Fruit fly (Drosophila melanogaster) whole organism, embryonic: Measurements from ENCODE around the gene CG31211.

Source experiments
- CG14050 ChIP-seq: fragments of 200-800 bp; sonication (Bioruptor generic); IDR thresholded peaks from 3 replicates; pipeline ENCODE4 v1.3.6; 2022; ENCODE audit warnings: missing biosample characterization, missing genetic modification characterization
- Deaf1 ChIP-seq: fragments of 200-800 bp; optimal IDR thresholded peaks from 3 replicates; lab custom pipeline; 2019; ENCODE audit warnings: missing biosample characterization, mild to moderate bottlenecking, missing genetic modification characterization, moderate library complexity
- kah ChIP-seq: fragments of 200-800 bp; sonication (Bioruptor generic); optimal IDR thresholded peaks from 2 replicates; lab custom pipeline; 2018; ENCODE audit warnings: missing biosample characterization, mild to moderate bottlenecking, missing genetic modification characterization
- salm ChIP-seq: fragments of 200-800 bp; sonication (Bioruptor generic); optimal IDR thresholded peaks from 2 replicates; lab custom pipeline; 2018; ENCODE audit warnings: missing biosample characterization, mild to moderate bottlenecking, missing genetic modification characterization

- no peak for TF ChIP-seq kah (GFP tag; lab: Kevin White, UChicago)
- no peak for TF ChIP-seq Deaf1 (tag; lab: Kevin White, UChicago)
- no peak for TF ChIP-seq CG14050 (GFP tag; lab: Robert Waterston, UW)
- TF ChIP-seq salm (tag; lab: Kevin White, UChicago): no peak
Measured at dm6 chr3R:11989996-11990395, 40.5 kb downstream of the CG31211 start.
